Worm (Caenorhabditis elegans) whole organism, early embryonic: Measurements from ENCODE around the gene K08D8.10.
"Not testable (repeated sequence)": the region's sequence is repeated elsewhere in the genome, so short reads cannot be mapped to it uniquely, and the experiment has no call there.

Source experiments
- B0310.2 ChIP-seq: sonication (generic microtip); optimal IDR thresholded peaks from 2 replicates; lab custom pipeline; 2016; ENCODE audit warnings: mild to moderate bottlenecking, missing genetic modification characterization, missing compliant biosample characterization
- F13C5.2 ChIP-seq: sonication (generic microtip); optimal IDR thresholded peaks from 2 replicates; lab custom pipeline; 2017; ENCODE audit warnings: mild to moderate bottlenecking, missing genetic modification characterization, inconsistent platforms, missing compliant biosample characterization
- aly-1 ChIP-seq: sonication (generic microtip); optimal IDR thresholded peaks from 2 replicates; lab custom pipeline; 2016; ENCODE audit warnings: missing genetic modification characterization, missing compliant biosample characterization
- ama-1 ChIP-seq: fragments of 150-350 bp; optimal IDR thresholded peaks from 2 replicates; lab custom pipeline; 2014
- ceh-13 ChIP-seq: fragments of 200-800 bp; sonication (Bioruptor generic); optimal IDR thresholded peaks from 2 replicates; lab custom pipeline; 2018; ENCODE audit warnings: mild to moderate bottlenecking, missing genetic modification characterization, missing compliant biosample characterization
- ceh-36 ChIP-seq: sonication (generic microtip); optimal IDR thresholded peaks from 2 replicates; lab custom pipeline; 2016; ENCODE audit warnings: missing genetic modification characterization, inconsistent platforms, missing compliant biosample characterization
- ets-7 ChIP-seq: sonication (generic microtip); optimal IDR thresholded peaks from 2 replicates; lab custom pipeline; 2016; ENCODE audit warnings: missing genotype, missing genetic modification characterization, missing compliant biosample characterization
- flt-1 ChIP-seq: fragments of 200-800 bp; sonication (Bioruptor generic); IDR thresholded peaks from 2 replicates; pipeline ENCODE4 v1.3.6; 2022; ENCODE audit warnings: missing genetic modification characterization, missing compliant biosample characterization
- hmbx-1 ChIP-seq: sonication (generic microtip); optimal IDR thresholded peaks from 2 replicates; lab custom pipeline; 2016; ENCODE audit warnings: mild to moderate bottlenecking, missing genetic modification characterization, missing compliant biosample characterization
- hmg-4 ChIP-seq: fragments of 200-800 bp; sonication (Bioruptor generic); optimal IDR thresholded peaks from 2 replicates; lab custom pipeline; 2018; ENCODE audit warnings: mild to moderate bottlenecking, missing genetic modification characterization, missing compliant biosample characterization
- hnd-1 ChIP-seq: sonication (generic microtip); optimal IDR thresholded peaks from 2 replicates; lab custom pipeline; 2016; ENCODE audit warnings: missing genetic modification characterization, missing compliant biosample characterization
- pes-1 ChIP-seq: fragments of 200-800 bp; sonication (Bioruptor generic); IDR thresholded peaks from 2 replicates; pipeline ENCODE4 v1.3.6; 2022; ENCODE audit warnings: missing genetic modification reagents, missing genetic modification characterization, missing compliant biosample characterization
- scrt-1 ChIP-seq: fragments of 200-800 bp; sonication (Bioruptor generic); IDR thresholded peaks from 2 replicates; pipeline ENCODE4 v1.3.6; 2022; ENCODE audit warnings: missing genetic modification characterization, missing compliant biosample characterization
- sea-1 ChIP-seq: fragments of 200-800 bp; sonication (Bioruptor generic); conservative IDR thresholded peaks from 2 replicates; pipeline ENCODE4 v1.3.6; 2022; ENCODE audit warnings: missing genetic modification characterization, missing compliant biosample characterization
- tbx-11 ChIP-seq: fragments of 200-800 bp; sonication (Bioruptor generic); IDR thresholded peaks from 2 replicates; pipeline ENCODE4 v1.3.6; 2022; ENCODE audit warnings: missing genetic modification characterization, missing compliant biosample characterization
- tbx-37 ChIP-seq: fragments of 200-800 bp; sonication (Bioruptor generic); conservative IDR thresholded peaks from 2 replicates; pipeline ENCODE4 v1.3.6; 2022; ENCODE audit warnings: missing genetic modification reagents, missing genetic modification characterization, missing compliant biosample characterization
- tra-4 ChIP-seq: sonication (generic microtip); optimal IDR thresholded peaks from 2 replicates; lab custom pipeline; 2017; ENCODE audit warnings: missing genetic modification characterization, missing compliant biosample characterization

The K08D8.10 gene

ce11 chrIV:12869812-12870211 is 30.6 kb upstream of the K08D8.10 start:
- TF ChIP-seq hnd-1 (tag; lab: Kevin White, UChicago) (no peak), tbx-11 (no peak), F13C5.2 (tag; lab: Kevin White, UChicago) (no peak), aly-1 (tag; lab: Kevin White, UChicago) (no peak), ets-7 (tag; lab: Kevin White, UChicago) (no peak), flt-1 (GFP tag; lab: Robert Waterston, UW) (no peak), ceh-13 (GFP tag; lab: Kevin White, UChicago) (no peak), ceh-36 (tag; lab: Kevin White, UChicago) (no peak), sea-1 (GFP tag; lab: Robert Waterston, UW) (no peak), hmbx-1 (tag; lab: Kevin White, UChicago) (no peak), B0310.2 (no peak), scrt-1 (GFP tag; lab: Robert Waterston, UW) (no peak), ama-1 (lab: Kevin White, UChicago) (no peak)

ce11 chrIV:12870315-12870714 is 30.1 kb upstream of the K08D8.10 start:
- no peak for TF ChIP-seq ceh-13 (GFP tag; lab: Kevin White, UChicago)
- TF ChIP-seq F13C5.2 (tag; lab: Kevin White, UChicago), result no peak
- no peak for TF ChIP-seq sea-1 (GFP tag; lab: Robert Waterston, UW)
- TF ChIP-seq tra-4 (tag; lab: Kevin White, UChicago), result no peak
- no peak for TF ChIP-seq scrt-1 (GFP tag; lab: Robert Waterston, UW)
- no peak for TF ChIP-seq hmbx-1 (tag; lab: Kevin White, UChicago)
- no peak for TF ChIP-seq pes-1 (GFP tag; lab: Robert Waterston, UW)
- TF ChIP-seq B0310.2, result no peak
- no peak for TF ChIP-seq ceh-36 (tag; lab: Kevin White, UChicago)
- TF ChIP-seq flt-1 (GFP tag; lab: Robert Waterston, UW), result no peak
- TF ChIP-seq hmg-4 (GFP tag; lab: Kevin White, UChicago), result no peak
- TF ChIP-seq ets-7 (tag; lab: Kevin White, UChicago), result no peak
- TF ChIP-seq tbx-37 (GFP tag; lab: Robert Waterston, UW), result no peak
- no peak for TF ChIP-seq aly-1 (tag; lab: Kevin White, UChicago)
- no peak for TF ChIP-seq tbx-11
- TF ChIP-seq ama-1 (lab: Kevin White, UChicago), result no peak

- TF ChIP-seq hmbx-1 (tag; lab: Kevin White, UChicago), result no peak
- no peak for TF ChIP-seq F13C5.2 (tag; lab: Kevin White, UChicago)
- TF ChIP-seq sea-1 (GFP tag; lab: Robert Waterston, UW), result no peak
- no peak for TF ChIP-seq ama-1 (lab: Kevin White, UChicago)
- TF ChIP-seq ceh-13 (GFP tag; lab: Kevin White, UChicago), result no peak
- no peak for TF ChIP-seq tbx-37 (GFP tag; lab: Robert Waterston, UW)
- no peak for TF ChIP-seq tbx-11
- no peak for TF ChIP-seq ets-7 (tag; lab: Kevin White, UChicago)
- TF ChIP-seq ceh-36 (tag; lab: Kevin White, UChicago), result no peak
- no peak for TF ChIP-seq B0310.2
Observed at ce11 chrIV:12871445-12871947, 28.9 kb upstream of the K08D8.10 start, which contains the start of gene clec-187. Gene clec-187 (minus strand): TSS chrIV:12871495.

- TF ChIP-seq ets-7 (tag; lab: Kevin White, UChicago); flt-1 (GFP tag; lab: Robert Waterston, UW); ceh-36 (tag; lab: Kevin White, UChicago): not testable (repeated sequence)
Observed at ce11 chrIV:12875260-12875659, 25.1 kb upstream of the K08D8.10 start, which contains the start of gene ZK896.1. Gene ZK896.1 (minus strand): TSS chrIV:12875360.

- TF ChIP-seq hnd-1 (tag; lab: Kevin White, UChicago) (no peak), tbx-11 (no peak), ama-1 (lab: Kevin White, UChicago) (no peak), scrt-1 (GFP tag; lab: Robert Waterston, UW) (no peak), sea-1 (GFP tag; lab: Robert Waterston, UW) (no peak), pes-1 (GFP tag; lab: Robert Waterston, UW) (no peak), ets-7 (tag; lab: Kevin White, UChicago) (no peak), ceh-36 (tag; lab: Kevin White, UChicago) (no peak), flt-1 (GFP tag; lab: Robert Waterston, UW) (no peak), hmbx-1 (tag; lab: Kevin White, UChicago) (no peak), hmg-4 (GFP tag; lab: Kevin White, UChicago) (no peak), B0310.2 (no peak), aly-1 (tag; lab: Kevin White, UChicago) (no peak), ceh-13 (GFP tag; lab: Kevin White, UChicago) (no peak), tbx-37 (GFP tag; lab: Robert Waterston, UW) (no peak), F13C5.2 (tag; lab: Kevin White, UChicago) (no peak), tra-4 (tag; lab: Kevin White, UChicago) (no peak)
Observed at ce11 chrIV:12876558-12876957, 23.8 kb upstream of the K08D8.10 start.

ce11 chrIV:12879557-12879956 is 20.8 kb upstream of the K08D8.10 start, which contains the start of gene ZK896.5:
Gene ZK896.5 (minus strand): TSS chrIV:12879645.
- TF ChIP-seq tbx-37 (GFP tag; lab: Robert Waterston, UW) (no peak), scrt-1 (GFP tag; lab: Robert Waterston, UW) (no peak), hnd-1 (tag; lab: Kevin White, UChicago) (no peak), pes-1 (GFP tag; lab: Robert Waterston, UW) (no peak), hmg-4 (GFP tag; lab: Kevin White, UChicago) (no peak), tra-4 (tag; lab: Kevin White, UChicago) (no peak), aly-1 (tag; lab: Kevin White, UChicago) (no peak), ama-1 (lab: Kevin White, UChicago) (no peak), tbx-11 (no peak), ceh-13 (GFP tag; lab: Kevin White, UChicago) (no peak), F13C5.2 (tag; lab: Kevin White, UChicago) (no peak), sea-1 (GFP tag; lab: Robert Waterston, UW) (no peak), flt-1 (GFP tag; lab: Robert Waterston, UW) (no peak)
